Worm (Caenorhabditis elegans) whole organism, L2 larva: ENCODE measurements around the gene mtl-2.
"Not testable (repeated sequence)": the region's sequence is repeated elsewhere in the genome, so short reads cannot be mapped to it uniquely, and the experiment has no call there.

Source experiments
- C34F6.9 ChIP-seq: fragments of 150-350 bp; optimal IDR thresholded peaks from 2 replicates; lab custom pipeline; 2014; ENCODE audit warnings: missing biosample characterization, missing genetic modification characterization
- F13H6.1 ChIP-seq: sonication (generic microtip); optimal IDR thresholded peaks from 2 replicates; lab custom pipeline; 2016; ENCODE audit warnings: missing genetic modification characterization, missing compliant biosample characterization
- R02D3.7 ChIP-seq: fragments of 150-350 bp; optimal IDR thresholded peaks from 2 replicates; lab custom pipeline; 2014; ENCODE audit warnings: missing biosample characterization, missing genetic modification characterization
- Y55F3AM.14 ChIP-seq: fragments of 200-800 bp; sonication (Bioruptor generic); optimal IDR thresholded peaks from 2 replicates; lab custom pipeline; 2018; ENCODE audit warnings: mild to moderate bottlenecking, missing genetic modification characterization, missing compliant biosample characterization
- ZK546.5 ChIP-seq: sonication (generic microtip); optimal IDR thresholded peaks from 2 replicates; lab custom pipeline; 2017; ENCODE audit warnings: missing biosample characterization, missing genetic modification characterization
- blmp-1 ChIP-seq: sonication (generic microtip); optimal IDR thresholded peaks from 2 replicates; lab custom pipeline; 2017; ENCODE audit warnings: missing genetic modification characterization, mild to moderate bottlenecking, missing compliant biosample characterization, antibody characterized with exemption, moderate library complexity; ENCODE audit not compliant: insufficient read depth
- ceh-16 ChIP-seq: fragments of 150-350 bp; optimal IDR thresholded peaks from 2 replicates; lab custom pipeline; 2014; ENCODE audit warnings: missing biosample characterization, missing genetic modification characterization
- ceh-82 ChIP-seq: fragments of 150-350 bp; optimal IDR thresholded peaks from 2 replicates; lab custom pipeline; 2014; ENCODE audit warnings: missing biosample characterization, missing genetic modification characterization
- crh-2 ChIP-seq: sonication (generic microtip); optimal IDR thresholded peaks from 2 replicates; lab custom pipeline; 2017; ENCODE audit warnings: missing biosample characterization, missing genetic modification characterization
- dmd-4 ChIP-seq: sonication (generic microtip); optimal IDR thresholded peaks from 2 replicates; lab custom pipeline; 2017; ENCODE audit warnings: missing biosample characterization, missing genetic modification characterization
- egl-27 ChIP-seq: sonication (generic microtip); optimal IDR thresholded peaks from 3 replicates; lab custom pipeline; 2017; ENCODE audit warnings: missing biosample characterization, missing genetic modification reagents, missing genetic modification characterization
- fos-1 ChIP-seq: fragments of 150-350 bp; optimal IDR thresholded peaks from 2 replicates; lab custom pipeline; 2014; ENCODE audit warnings: missing biosample characterization, missing genetic modification characterization
- gmeb-1 ChIP-seq: fragments of 150-350 bp; optimal IDR thresholded peaks from 2 replicates; lab custom pipeline; 2014; ENCODE audit warnings: missing biosample characterization, missing genetic modification characterization
- lin-11 ChIP-seq: fragments of 150-350 bp; sonication (generic microtip); optimal IDR thresholded peaks from 2 replicates; lab custom pipeline; 2014; ENCODE audit warnings: missing biosample characterization, missing genetic modification characterization, inconsistent platforms, mixed read lengths
- lin-13 ChIP-seq: fragments of 150-350 bp; optimal IDR thresholded peaks from 2 replicates; lab custom pipeline; 2014; ENCODE audit warnings: missing biosample characterization, missing genetic modification reagents, missing genetic modification characterization
- lsy-2 ChIP-seq, 2 experiments: fragments of 150-350 bp in 1 of 2; sonication (generic microtip) in 1 of 2; optimal IDR thresholded peaks; 2 replicates each; lab custom pipeline; 2014 to 2017; ENCODE audit warnings: missing biosample characterization in 2 of 2, missing genetic modification characterization in 2 of 2
- mab-5 ChIP-seq: fragments of 150-350 bp; optimal IDR thresholded peaks from 2 replicates; lab custom pipeline; 2014; ENCODE audit warnings: missing biosample characterization, missing genetic modification characterization
- mdl-1 ChIP-seq, 2 experiments: fragments of 150-350 bp in 1 of 2; sonication (generic microtip) in 1 of 2; optimal IDR thresholded peaks; 2 replicates each; lab custom pipeline; 2017; ENCODE audit warnings: missing biosample characterization in 2 of 2, missing genetic modification characterization in 2 of 2
- nhr-10 ChIP-seq: sonication (generic microtip); optimal IDR thresholded peaks from 2 replicates; lab custom pipeline; 2017; ENCODE audit warnings: missing biosample characterization, missing genetic modification characterization
- nhr-129 ChIP-seq: fragments of 150-350 bp; optimal IDR thresholded peaks from 2 replicates; lab custom pipeline; 2014; ENCODE audit warnings: missing biosample characterization, missing genetic modification characterization
- nhr-21 ChIP-seq: fragments of 150-350 bp; optimal IDR thresholded peaks from 2 replicates; lab custom pipeline; 2014; ENCODE audit warnings: missing biosample characterization, missing genetic modification characterization
- nhr-237 ChIP-seq: fragments of 150-350 bp; optimal IDR thresholded peaks from 2 replicates; lab custom pipeline; 2014; ENCODE audit warnings: missing biosample characterization, missing genetic modification characterization
- nhr-25 ChIP-seq: fragments of 150-350 bp; sonication (generic microtip); optimal IDR thresholded peaks from 3 replicates; lab custom pipeline; 2014; ENCODE audit warnings: missing biosample characterization, missing genetic modification characterization
- nhr-77 ChIP-seq: fragments of 150-350 bp; optimal IDR thresholded peaks from 2 replicates; lab custom pipeline; 2014; ENCODE audit warnings: missing biosample characterization, missing genetic modification characterization
- sem-4 ChIP-seq: fragments of 150-350 bp; optimal IDR thresholded peaks from 2 replicates; lab custom pipeline; 2014; ENCODE audit warnings: missing biosample characterization, missing genetic modification reagents, missing genetic modification characterization
- skn-1 ChIP-seq: sonication (generic microtip); optimal IDR thresholded peaks from 2 replicates; lab custom pipeline; 2017; ENCODE audit warnings: missing biosample characterization, missing genetic modification characterization
- sma-3 ChIP-seq: sonication (generic microtip); optimal IDR thresholded peaks from 2 replicates; lab custom pipeline; 2016; ENCODE audit warnings: missing genetic modification reagents, missing genetic modification characterization, missing compliant biosample characterization
- sma-9 ChIP-seq, 2 experiments: fragments of 150-350 bp in 1 of 2; sonication (generic microtip) in 1 of 2; optimal IDR thresholded peaks; 2 replicates each; lab custom pipeline; 2014 to 2016; ENCODE audit warnings: missing genetic modification characterization in 2 of 2, mild to moderate bottlenecking in 1 of 2, missing biosample characterization in 1 of 2, missing compliant biosample characterization in 1 of 2, missing genetic modification reagents in 1 of 2, moderate library complexity in 1 of 2
- snpc-4 ChIP-seq: fragments of 150-350 bp; optimal IDR thresholded peaks from 2 replicates; lab custom pipeline; 2014; ENCODE audit warnings: missing biosample characterization, missing genetic modification characterization
- unc-55 ChIP-seq: fragments of 150-350 bp; sonication (generic microtip); optimal IDR thresholded peaks from 3 replicates; lab custom pipeline; 2014; ENCODE audit warnings: missing biosample characterization, missing genetic modification reagents, missing genetic modification characterization
- unc-62 ChIP-seq: fragments of 150-350 bp; optimal IDR thresholded peaks from 2 replicates; lab custom pipeline; 2014; ENCODE audit warnings: missing biosample characterization, missing genetic modification reagents, missing genetic modification characterization
- zag-1 ChIP-seq: fragments of 150-350 bp; optimal IDR thresholded peaks from 2 replicates; lab custom pipeline; 2014; ENCODE audit warnings: missing biosample characterization, missing genetic modification characterization
- ztf-4 ChIP-seq: fragments of 150-350 bp; optimal IDR thresholded peaks from 2 replicates; lab custom pipeline; 2014; ENCODE audit warnings: missing biosample characterization, missing genetic modification characterization

mtl-2 gene

ce11 chrV:14055097-14055496 lies 36.6 kb upstream of the mtl-2 start:
- peak; percentile 82 to 93 for TF ChIP-seq lsy-2 (tag; optimal IDR thresholded peaks at IDR 0.05; lab: Kevin White, UChicago)
- peak; percentile 93 for TF ChIP-seq crh-2
- peak; percentile 99 for TF ChIP-seq sma-9 (GFP tag; optimal IDR thresholded peaks at IDR 0.05; lab: Kevin White, UChicago)
- TF ChIP-seq sma-9 (tag; optimal IDR thresholded peaks at IDR 0.05; lab: Kevin White, UChicago), result not testable (repeated sequence)
- TF ChIP-seq F13H6.1 (tag; lab: Kevin White, UChicago), result peak; percentile 96
- TF ChIP-seq unc-62 (GFP tag; lab: Kevin White, UChicago), result peak; percentile 55
- TF ChIP-seq lin-13 (GFP tag; lab: Kevin White, UChicago), result peak; percentile 87
- TF ChIP-seq ztf-4 (tag; lab: Kevin White, UChicago), result peak; percentile 84
- peak; percentile 88 for TF ChIP-seq gmeb-1
- peak; percentile 78 for TF ChIP-seq unc-55 (GFP tag; lab: Kevin White, UChicago)
- TF ChIP-seq nhr-77, result peak; percentile 7
- TF ChIP-seq nhr-129, result peak; percentile 68
- peak; percentile 83 for TF ChIP-seq fos-1 (tag; lab: Kevin White, UChicago)
- TF ChIP-seq ceh-16 (tag; lab: Kevin White, UChicago), result peak; percentile 89
- TF ChIP-seq lin-11 (tag; lab: Kevin White, UChicago), result peak; percentile 94
- peak; percentile 76 for TF ChIP-seq egl-27
- TF ChIP-seq R02D3.7 (tag; lab: Kevin White, UChicago), result peak; percentile 48
- peak; percentile 86 for TF ChIP-seq Y55F3AM.14 (GFP tag; lab: Kevin White, UChicago)
- TF ChIP-seq snpc-4 (tag; lab: Kevin White, UChicago), result peak; percentile 68
- TF ChIP-seq nhr-21 (tag; lab: Kevin White, UChicago), result peak; percentile 97
- TF ChIP-seq skn-1, result peak; percentile 13
- peak; percentile 93 for TF ChIP-seq sem-4 (tag; lab: Kevin White, UChicago)
- peak; percentile 67 for TF ChIP-seq ceh-82
- peak; percentile 90 for TF ChIP-seq nhr-25
- peak; percentile 67 for TF ChIP-seq mab-5
- peak; percentile 69 for TF ChIP-seq zag-1
- peak; percentile 80 for TF ChIP-seq blmp-1 (tag; lab: Kevin White, UChicago)
- peak; percentile 35 for TF ChIP-seq ZK546.5
- TF ChIP-seq nhr-237, result peak; percentile 33
- peak; percentile 98 for TF ChIP-seq sma-3 (GFP tag; lab: Kevin White, UChicago)
- peak; percentile 91 for TF ChIP-seq C34F6.9 (tag; lab: Kevin White, UChicago)
- TF ChIP-seq nhr-10, result peak; percentile 39
- TF ChIP-seq dmd-4 (tag; lab: Kevin White, UChicago), result peak; percentile 60
- peak; percentile 58 to 68 for TF ChIP-seq mdl-1 (tag; optimal IDR thresholded peaks at IDR 0.05; lab: Kevin White, UChicago)
- TF ChIP-seq, all 48 proteins: peak for 33; not testable (repeated sequence) for 15

ce11 chrV:14049274-14049673 lies 30.8 kb upstream of the mtl-2 start, which contains the start of gene F58D12.1:
Gene F58D12.1 (plus strand): TSS chrV:14049574.
- TF ChIP-seq snpc-4 (tag; lab: Kevin White, UChicago); unc-55 (GFP tag; lab: Kevin White, UChicago); sma-3 (GFP tag; lab: Kevin White, UChicago): not testable (repeated sequence)

ce11 chrV:14038328-14039084 lies 20.0 kb upstream of the mtl-2 start, which contains the start of gene vps-39:
Gene vps-39 (minus strand): TSS chrV:14038378.
- TF ChIP-seq lsy-2 (tag; optimal IDR thresholded peaks at IDR 0.05; lab: Kevin White, UChicago), result peak in 1 of 2 experiments; percentile 35
- TF ChIP-seq sma-9 (GFP tag; optimal IDR thresholded peaks at IDR 0.05; lab: Kevin White, UChicago), result peak; percentile 28
- TF ChIP-seq sma-9 (tag; optimal IDR thresholded peaks at IDR 0.05; lab: Kevin White, UChicago), result not testable (repeated sequence)
- peak; percentile 4 for TF ChIP-seq lin-13 (GFP tag; lab: Kevin White, UChicago)
- peak; percentile 58 for TF ChIP-seq F13H6.1 (tag; lab: Kevin White, UChicago)
- TF ChIP-seq gmeb-1, result peak; percentile 8
- peak; percentile 25 for TF ChIP-seq unc-55 (GFP tag; lab: Kevin White, UChicago)
- peak; percentile 28 for TF ChIP-seq sma-3 (GFP tag; lab: Kevin White, UChicago)
- TF ChIP-seq nhr-129, result peak; percentile 5
- TF ChIP-seq, all 48 proteins: peak for 8; not testable (repeated sequence) for 40

ce11 chrV:14033649-14034048 lies 15.2 kb upstream of the mtl-2 start, which contains the start of gene ins-10:
Gene ins-10 (plus strand): TSS chrV:14033949.
- no peak for TF ChIP-seq skn-1
